Worm (Caenorhabditis elegans): ENCODE results near the gene gpd-1.

DNA sequence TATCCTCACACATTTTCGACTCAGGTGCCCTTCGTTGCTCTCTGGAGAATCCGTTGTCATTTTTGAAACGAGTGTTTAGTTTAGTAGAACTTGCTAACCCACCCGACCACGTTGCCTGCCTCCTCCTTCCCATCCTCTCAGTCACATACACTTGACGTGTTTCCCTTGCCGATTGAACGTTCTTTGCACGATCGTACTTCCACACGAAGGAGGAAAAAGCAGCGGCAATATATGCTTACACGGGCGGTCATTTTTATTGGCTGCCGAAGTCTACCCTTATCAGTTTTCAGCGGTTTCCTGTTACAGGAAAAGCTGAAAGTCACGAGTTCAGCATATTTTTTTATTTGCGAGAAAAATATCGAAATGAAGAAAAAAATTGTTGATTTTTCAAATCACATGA is 4.2 kb upstream of the gpd-1 start:
- TF ChIP-seq pag-3 (tag; optimal IDR thresholded peaks at IDR 0.05; ENCODE audit: borderline replicate concordance): no peak
- TF ChIP-seq pqm-1 (tag; optimal IDR thresholded peaks at IDR 0.05): no peak
